Fruit fly (Drosophila melanogaster): Measurements from ENCODE around the gene CG3708.

Gene CG3708

dm6 chrX:966818-967217 is 36.9 kb upstream of the CG3708 start (continued):
- peak; percentile 51 for TF ChIP-seq CG13894 (tag; optimal IDR thresholded peaks at IDR 0.05)
- no peak for TF ChIP-seq CG30431 (GFP tag; optimal IDR thresholded peaks at IDR 0.05)
- TF ChIP-seq CG5953 (GFP tag; IDR thresholded peaks at IDR 0.05): no peak
- TF ChIP-seq gem (tag; optimal IDR thresholded peaks at IDR 0.05): peak; percentile 54
- TF ChIP-seq CG9727 (GFP tag; optimal IDR thresholded peaks at IDR 0.05): peak; percentile 5
- TF ChIP-seq onecut (GFP tag; IDR thresholded peaks at IDR 0.05): no peak
- 0 out of 3 replicates have a peak, but pooled peaks have one; percentile 53 for TF ChIP-seq CG11456 (GFP tag; IDR thresholded peaks at IDR 0.05)
- peak; percentile 87 for TF ChIP-seq Med (GFP tag)
- TF ChIP-seq CG7839 (tag; optimal IDR thresholded peaks at IDR 0.05): peak; percentile 63
- peak; percentile 62 for TF ChIP-seq CG11504 (tag; optimal IDR thresholded peaks at IDR 0.05)
- TF ChIP-seq CG3281 (GFP tag; optimal IDR thresholded peaks at IDR 0.05): peak; percentile 40
- TF ChIP-seq zfh2 (GFP tag; optimal IDR thresholded peaks at IDR 0.05): peak; percentile 3
- no peak for TF ChIP-seq Ets97D (GFP tag; optimal IDR thresholded peaks at IDR 0.05)
- TF ChIP-seq CoRest (tag; optimal IDR thresholded peaks at IDR 0.05): peak; percentile 29
- TF ChIP-seq pho (GFP tag; optimal IDR thresholded peaks at IDR 0.05): no peak
- no peak for TF ChIP-seq unc-4 (GFP tag; IDR thresholded peaks at IDR 0.05; ENCODE audit: partially characterized antibody)
- peak; percentile 31; the same call in 1 of the 3 replicates for TF ChIP-seq ase (GFP tag; IDR thresholded peaks at IDR 0.05)
- no peak for TF ChIP-seq CG10565 (GFP tag; optimal IDR thresholded peaks at IDR 0.05)
- no peak for TF ChIP-seq CG32767 (GFP tag; IDR thresholded peaks at IDR 0.05)
- peak; percentile 40 for TF ChIP-seq Sox102F (GFP tag; optimal IDR thresholded peaks at IDR 0.05)
- TF ChIP-seq wek (GFP tag; optimal IDR thresholded peaks at IDR 0.05): no peak
- no peak for TF ChIP-seq CG3163 (GFP tag; optimal IDR thresholded peaks at IDR 0.05)
- TF ChIP-seq zf30C (GFP tag; optimal IDR thresholded peaks at IDR 0.05): no peak
- TF ChIP-seq Myb (GFP tag; optimal IDR thresholded peaks at IDR 0.05): peak; percentile 39
- TF ChIP-seq vnd (GFP tag; IDR thresholded peaks at IDR 0.05; ENCODE audit: partially characterized antibody): no peak
- TF ChIP-seq HHEX (GFP tag; optimal IDR thresholded peaks at IDR 0.05): peak; percentile 35
- no peak for TF ChIP-seq Ssrp (tag; optimal IDR thresholded peaks at IDR 0.05)
- no peak for TF ChIP-seq CG1832 (GFP tag; optimal IDR thresholded peaks at IDR 0.05)
- TF ChIP-seq CG14667 (GFP tag; IDR thresholded peaks at IDR 0.05): no peak
- peak; percentile 24 for TF ChIP-seq CG1603 (tag; optimal IDR thresholded peaks at IDR 0.05)
- no peak for TF ChIP-seq fu2 (GFP tag; optimal IDR thresholded peaks at IDR 0.05)
- no peak for TF ChIP-seq HmgD (GFP tag; optimal IDR thresholded peaks at IDR 0.05)
- peak; percentile 31; the same call in 1 of the 2 replicates for TF ChIP-seq CG32772 (GFP tag; IDR thresholded peaks at IDR 0.05)
- TF ChIP-seq Meics (GFP tag; optimal IDR thresholded peaks at IDR 0.05): peak; percentile 59
- TF ChIP-seq lmd (GFP tag; IDR thresholded peaks at IDR 0.05): peak; percentile 46; the same call in 1 of the 2 replicates
- no peak for TF ChIP-seq Atf3 (GFP tag; optimal IDR thresholded peaks at IDR 0.05)
- no peak for TF ChIP-seq Neu2 (GFP tag; optimal IDR thresholded peaks at IDR 0.05; ENCODE audit: borderline replicate concordance)
- no peak for TF ChIP-seq Spps (tag; optimal IDR thresholded peaks at IDR 0.05)
- peak; percentile 4 for TF ChIP-seq Blimp-1 (GFP tag; optimal IDR thresholded peaks at IDR 0.05)
- peak; percentile 51 for TF ChIP-seq caup (GFP tag; optimal IDR thresholded peaks at IDR 0.05; ENCODE audit: severe bottlenecking)
- peak; percentile 3 for TF ChIP-seq sug (tag; optimal IDR thresholded peaks at IDR 0.05)
- no peak for TF ChIP-seq CG7928 (GFP tag; optimal IDR thresholded peaks at IDR 0.05)
- 0 out of 3 replicates have a peak, but pooled peaks have one; percentile 29 for TF ChIP-seq ci (GFP tag; IDR thresholded peaks at IDR 0.05)
- TF ChIP-seq CG7786 (GFP tag; optimal IDR thresholded peaks at IDR 0.05): no peak
- no peak for TF ChIP-seq pzg (GFP tag; optimal IDR thresholded peaks at IDR 0.05)
- TF ChIP-seq CG4404 (GFP tag; IDR thresholded peaks at IDR 0.05): peak; percentile 27; the same call in 1 of the 2 replicates
- no peak for TF ChIP-seq Scr (GFP tag; IDR thresholded peaks at IDR 0.05; ENCODE audit: partially characterized antibody)
- no peak for TF ChIP-seq peb (GFP tag; IDR thresholded peaks at IDR 0.05)
- no peak for TF ChIP-seq stc (GFP tag; IDR thresholded peaks at IDR 0.05)
- no peak for TF ChIP-seq E2f2 (GFP tag; IDR thresholded peaks at IDR 0.05)
